Fruit fly (Drosophila melanogaster): ENCODE measurements around the gene CG34428.

The CG34428 gene

dm6 chr3L:13068293-13068692 is 6.7 kb downstream of the CG34428 start (continued):
- TF ChIP-seq Ada2b (GFP tag; IDR thresholded peaks at IDR 0.05) (no peak), Vsx1 (GFP tag; optimal IDR thresholded peaks at IDR 0.05) (no peak), CG7839 (tag; optimal IDR thresholded peaks at IDR 0.05) (peak; percentile 25), dati (GFP tag; IDR thresholded peaks at IDR 0.05) (no peak), Adf1 (GFP tag; IDR thresholded peaks at IDR 0.05) (no peak), bowl (GFP tag; IDR thresholded peaks at IDR 0.05) (no peak), vnd (GFP tag; IDR thresholded peaks at IDR 0.05; ENCODE audit: partially characterized antibody) (no peak), Neu2 (GFP tag; optimal IDR thresholded peaks at IDR 0.05; ENCODE audit: borderline replicate concordance) (no peak), seq (GFP tag; IDR thresholded peaks at IDR 0.05) (no peak), CG17612 (GFP tag; IDR thresholded peaks at IDR 0.05) (no peak), toy (GFP tag; IDR thresholded peaks at IDR 0.05) (no peak), CG2712 (tag; optimal IDR thresholded peaks at IDR 0.05) (peak; percentile 71), CG16779 (GFP tag; IDR thresholded peaks at IDR 0.05) (no peak), slou (GFP tag; optimal IDR thresholded peaks at IDR 0.05) (no peak), CG9609 (GFP tag; optimal IDR thresholded peaks at IDR 0.05) (no peak), exex (tag; optimal IDR thresholded peaks at IDR 0.05) (no peak), CG17361 (GFP tag; IDR thresholded peaks at IDR 0.05) (peak; percentile 35; the same call in 1 of the 3 replicates), CG3281 (GFP tag; optimal IDR thresholded peaks at IDR 0.05) (no peak), CG2129 (GFP tag; IDR thresholded peaks at IDR 0.05; ENCODE audit: partially characterized antibody) (no peak), Xrp1 (GFP tag; IDR thresholded peaks at IDR 0.05) (peak; percentile 39; the same call in 1 of the 2 replicates), jumu (GFP tag; optimal IDR thresholded peaks at IDR 0.05) (no peak), CG12391 (tag; optimal IDR thresholded peaks at IDR 0.05) (peak; percentile 70), Sin3A (optimal IDR thresholded peaks at IDR 0.05) (no peak), Awh (GFP tag; IDR thresholded peaks at IDR 0.05) (no peak), CG3163 (GFP tag; optimal IDR thresholded peaks at IDR 0.05) (no peak), CG11695 (GFP tag; IDR thresholded peaks at IDR 0.05) (no peak), CG4328 (GFP tag; optimal IDR thresholded peaks at IDR 0.05) (no peak), CG12299 (tag; optimal IDR thresholded peaks at IDR 0.05) (no peak), inv (GFP tag; IDR thresholded peaks at IDR 0.05; ENCODE audit: partially characterized antibody) (no peak), Blimp-1 (GFP tag; optimal IDR thresholded peaks at IDR 0.05) (peak; percentile 43), CG17385 (GFP tag; optimal IDR thresholded peaks at IDR 0.05) (no peak), CG1602 (GFP tag; optimal IDR thresholded peaks at IDR 0.05) (peak; percentile 24), aop (GFP tag; IDR thresholded peaks at IDR 0.05) (peak; percentile 13; the same call in 1 of the 2 replicates), CG4730 (GFP tag; IDR thresholded peaks at IDR 0.05) (no peak), CG2202 (tag; optimal IDR thresholded peaks at IDR 0.05) (peak; percentile 44), CG10267 (tag; optimal IDR thresholded peaks at IDR 0.05) (peak; percentile 60), lov (optimal IDR thresholded peaks at IDR 0.05) (no peak), lov (GFP tag; IDR thresholded peaks at IDR 0.05) (peak; percentile 56; the same call in 1 of the 3 replicates), CG31365 (tag; optimal IDR thresholded peaks at IDR 0.05) (no peak), CG6654 (GFP tag; optimal IDR thresholded peaks at IDR 0.05) (no peak), tgo (GFP tag; IDR thresholded peaks at IDR 0.05) (no peak), kah (GFP tag; optimal IDR thresholded peaks at IDR 0.05) (no peak), phol (tag; optimal IDR thresholded peaks at IDR 0.05) (peak; percentile 63), Jarid2 (GFP tag; optimal IDR thresholded peaks at IDR 0.05) (no peak), amos (GFP tag; IDR thresholded peaks at IDR 0.05; ENCODE audit: partially characterized antibody) (no peak), bab2 (GFP tag; optimal IDR thresholded peaks at IDR 0.05) (no peak), cwo (GFP tag; optimal IDR thresholded peaks at IDR 0.05) (no peak), CG12942 (GFP tag; optimal IDR thresholded peaks at IDR 0.05) (no peak), CG3995 (GFP tag; optimal IDR thresholded peaks at IDR 0.05) (no peak), tna (GFP tag; IDR thresholded peaks at IDR 0.05; ENCODE audit: partially characterized antibody) (no peak), Nf-YC (tag; optimal IDR thresholded peaks at IDR 0.05) (no peak), ham (GFP tag; IDR thresholded peaks at IDR 0.05) (no peak)

Data from whole organism, embryonic.